Worm (Caenorhabditis elegans) whole organism, mixed stage, embryonic: ENCODE data around the gene cylc-1.
"Not testable (repeated sequence)": the region's sequence is repeated elsewhere in the genome, so short reads cannot be mapped to it uniquely, and the experiment has no call there.

Source experiments
- M03D4.4 ChIP-seq: sonication (generic microtip); optimal IDR thresholded peaks from 2 replicates; lab custom pipeline; 2017; ENCODE audit warnings: mild to moderate bottlenecking, missing genetic modification characterization, missing compliant biosample characterization
- bed-3 ChIP-seq: fragments of 200-800 bp; sonication (Bioruptor generic); optimal IDR thresholded peaks from 3 replicates; lab custom pipeline; 2018; ENCODE audit warnings: mild to moderate bottlenecking, missing genetic modification characterization, moderate library complexity, missing compliant biosample characterization
- blmp-1 ChIP-seq: fragments of 150-350 bp; optimal IDR thresholded peaks from 2 replicates; lab custom pipeline; 2014; ENCODE audit warnings: missing biosample characterization, missing genetic modification characterization
- ceh-83 ChIP-seq: fragments of 200-800 bp; sonication (Bioruptor generic); optimal IDR thresholded peaks from 2 replicates; lab custom pipeline; 2018; ENCODE audit warnings: mild to moderate bottlenecking, missing genetic modification characterization, missing compliant biosample characterization
- ces-1 ChIP-seq: fragments of 150-350 bp; optimal IDR thresholded peaks from 2 replicates; lab custom pipeline; 2014; ENCODE audit warnings: missing biosample characterization, missing genetic modification reagents, missing genetic modification characterization
- cnd-1 ChIP-seq: fragments of 200-800 bp; sonication (Bioruptor generic); optimal IDR thresholded peaks from 2 replicates; lab custom pipeline; 2018; ENCODE audit warnings: mild to moderate bottlenecking, missing genetic modification characterization, missing compliant biosample characterization
- drap-1 ChIP-seq: fragments of 200-800 bp; sonication (Bioruptor generic); optimal IDR thresholded peaks from 3 replicates; lab custom pipeline; 2018; ENCODE audit warnings: mild to moderate bottlenecking, missing genetic modification characterization, missing compliant biosample characterization
- elt-1 ChIP-seq: sonication (generic microtip); optimal IDR thresholded peaks from 2 replicates; lab custom pipeline; 2017; ENCODE audit warnings: missing genetic modification characterization, mild to moderate bottlenecking, missing compliant biosample characterization, antibody characterized with exemption, moderate library complexity, borderline replicate concordance; ENCODE audit not compliant: insufficient read depth
- elt-3 ChIP-seq: fragments of 150-350 bp; optimal IDR thresholded peaks from 2 replicates; lab custom pipeline; 2014; ENCODE audit warnings: missing biosample characterization, missing genetic modification characterization
- flh-1 ChIP-seq: fragments of 200-800 bp; sonication (Bioruptor generic); optimal IDR thresholded peaks from 2 replicates; lab custom pipeline; 2018; ENCODE audit warnings: mild to moderate bottlenecking, missing genetic modification characterization, moderate library complexity, missing compliant biosample characterization
- ham-2 ChIP-seq: fragments of 200-800 bp; sonication (Bioruptor generic); optimal IDR thresholded peaks from 2 replicates; lab custom pipeline; 2018; ENCODE audit warnings: mild to moderate bottlenecking, missing genetic modification characterization, missing compliant biosample characterization
- hlh-1 ChIP-seq: fragments of 150-350 bp; optimal IDR thresholded peaks from 2 replicates; lab custom pipeline; 2014; ENCODE audit warnings: missing biosample characterization, missing genetic modification reagents, missing genetic modification characterization
- lin-13 ChIP-seq: fragments of 150-350 bp; optimal IDR thresholded peaks from 2 replicates; lab custom pipeline; 2014; ENCODE audit warnings: missing biosample characterization, missing genetic modification characterization
- lin-32 ChIP-seq: fragments of 200-800 bp; sonication (Bioruptor generic); optimal IDR thresholded peaks from 2 replicates; lab custom pipeline; 2018; ENCODE audit warnings: mild to moderate bottlenecking, missing genetic modification characterization, missing compliant biosample characterization
- lsy-2 ChIP-seq: fragments of 150-350 bp; optimal IDR thresholded peaks from 2 replicates; lab custom pipeline; 2014; ENCODE audit warnings: missing biosample characterization, missing genetic modification characterization
- mab-5 ChIP-seq: fragments of 150-350 bp; optimal IDR thresholded peaks from 2 replicates; lab custom pipeline; 2014; ENCODE audit warnings: missing biosample characterization, missing genetic modification characterization
- mep-1 ChIP-seq: fragments of 150-350 bp; optimal IDR thresholded peaks from 2 replicates; lab custom pipeline; 2017; ENCODE audit warnings: missing biosample characterization, missing genetic modification reagents, missing genetic modification characterization, inconsistent platforms
- nhr-12 ChIP-seq: fragments of 150-350 bp; optimal IDR thresholded peaks from 2 replicates; lab custom pipeline; 2014; ENCODE audit warnings: missing biosample characterization, missing genetic modification characterization
- nhr-2 ChIP-seq: fragments of 150-350 bp; optimal IDR thresholded peaks from 2 replicates; lab custom pipeline; 2014; ENCODE audit warnings: missing biosample characterization, missing genetic modification characterization
- nhr-237 ChIP-seq: fragments of 150-350 bp; optimal IDR thresholded peaks from 2 replicates; lab custom pipeline; 2014; ENCODE audit warnings: missing biosample characterization, missing genetic modification characterization
- nhr-28 ChIP-seq: fragments of 150-350 bp; optimal IDR thresholded peaks from 2 replicates; lab custom pipeline; 2014; ENCODE audit warnings: missing biosample characterization, missing genetic modification characterization
- nhr-76 ChIP-seq: sonication (generic microtip); optimal IDR thresholded peaks from 2 replicates; lab custom pipeline; 2017; ENCODE audit warnings: missing biosample characterization, missing genetic modification characterization
- pha-4 ChIP-seq: fragments of 150-350 bp; optimal IDR thresholded peaks from 2 replicates; lab custom pipeline; 2018; ENCODE audit warnings: missing biosample characterization, missing genetic modification reagents, missing genetic modification characterization
- sem-2 ChIP-seq: fragments of 200-800 bp; sonication (Bioruptor generic); optimal IDR thresholded peaks from 2 replicates; lab custom pipeline; 2018; ENCODE audit warnings: mild to moderate bottlenecking, missing genetic modification characterization, missing compliant biosample characterization
- snpc-4 ChIP-seq: fragments of 150-350 bp; optimal IDR thresholded peaks from 2 replicates; lab custom pipeline; 2014; ENCODE audit warnings: missing biosample characterization, missing genetic modification characterization
- sptf-1 ChIP-seq: sonication (generic microtip); optimal IDR thresholded peaks from 2 replicates; lab custom pipeline; 2017; ENCODE audit warnings: mild to moderate bottlenecking, missing genetic modification characterization, moderate library complexity, missing compliant biosample characterization
- tbx-8 ChIP-seq: fragments of 200-800 bp; sonication (Bioruptor generic); optimal IDR thresholded peaks from 2 replicates; lab custom pipeline; 2018; ENCODE audit warnings: mild to moderate bottlenecking, missing genetic modification characterization, moderate library complexity, missing compliant biosample characterization
- unc-120 ChIP-seq: sonication (generic microtip); optimal IDR thresholded peaks from 2 replicates; lab custom pipeline; 2017; ENCODE audit warnings: missing genetic modification characterization, missing compliant biosample characterization; ENCODE audit not compliant: poor library complexity, severe bottlenecking
- unc-62 ChIP-seq: fragments of 150-350 bp; optimal IDR thresholded peaks from 2 replicates; lab custom pipeline; 2014; ENCODE audit warnings: missing biosample characterization, missing genetic modification reagents, missing genetic modification characterization
- zip-8 ChIP-seq: fragments of 150-350 bp; optimal IDR thresholded peaks from 2 replicates; lab custom pipeline; 2014; ENCODE audit warnings: missing biosample characterization, missing genetic modification characterization

Gene cylc-1

DNA sequence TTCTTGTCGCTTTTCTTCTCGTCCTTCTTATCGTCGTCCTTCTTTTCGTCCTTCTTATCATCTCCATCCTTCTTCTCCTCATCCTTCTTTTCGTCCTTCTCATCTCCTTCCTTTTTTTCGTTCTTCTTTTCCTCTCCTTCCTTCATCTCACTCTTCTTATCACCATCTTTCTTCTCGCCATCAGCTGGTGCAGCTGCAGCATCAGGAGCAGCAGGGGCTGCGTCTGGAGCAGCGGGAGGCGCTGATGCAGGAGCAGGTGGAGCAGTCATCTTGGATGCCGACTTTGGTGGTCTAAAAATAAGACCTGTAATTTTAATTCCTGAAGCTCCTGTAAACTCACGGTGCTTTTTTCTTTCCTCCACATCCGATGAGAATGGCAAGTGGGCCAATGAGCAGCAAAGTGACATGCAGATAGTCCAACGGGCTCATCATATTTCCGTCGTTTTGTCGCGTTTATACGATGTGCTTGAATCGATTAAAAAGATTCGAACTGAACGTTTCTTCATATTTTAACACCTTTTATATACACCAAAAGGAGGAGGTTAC is at the start of gene cylc-1:
Gene cylc-1, minus strand, starts transcription at position 496 of the 546 bp plus-strand sequence.
- not testable (repeated sequence) for TF ChIP-seq M03D4.4 (tag; lab: Kevin White, UChicago); snpc-4; hlh-1

DNA sequence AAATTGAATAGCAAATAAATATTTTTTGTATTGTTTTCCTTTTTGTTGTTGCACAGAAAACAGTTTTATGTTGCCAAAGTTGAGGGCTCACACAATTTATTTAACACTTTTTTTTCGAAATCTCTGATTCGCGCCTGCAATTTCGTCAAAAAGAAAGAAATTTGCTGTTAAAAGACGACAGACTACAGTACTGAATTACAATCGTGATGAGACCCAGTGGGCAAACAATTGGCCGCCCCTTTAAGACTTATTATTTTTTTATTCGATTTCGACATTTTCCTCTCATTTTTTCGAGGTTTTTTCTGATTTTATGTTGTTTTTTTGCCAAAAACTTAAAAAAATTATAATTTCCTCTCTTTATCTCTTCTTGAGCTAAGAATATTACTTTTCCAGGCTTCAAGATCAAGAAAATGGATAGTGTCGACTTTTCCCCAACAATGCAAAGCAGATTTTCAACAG is 48.6 kb upstream of the cylc-1 start, which contains the start of gene slfl-4:
Gene slfl-4, plus strand, starts transcription at position 409 of the 459 bp plus-strand sequence.
- TF ChIP-seq pha-4 (tag; lab: Kevin White, UChicago), result no peak
- TF ChIP-seq drap-1 (GFP tag; lab: Kevin White, UChicago), result no peak
- no peak for TF ChIP-seq cnd-1 (tag; lab: Kevin White, UChicago)
- no peak for TF ChIP-seq ceh-83 (GFP tag; lab: Kevin White, UChicago)
- no peak for TF ChIP-seq zip-8 (tag; lab: Kevin White, UChicago)
- no peak for TF ChIP-seq nhr-2
- TF ChIP-seq blmp-1, result no peak
- TF ChIP-seq mab-5 (tag; lab: Kevin White, UChicago), result no peak
- TF ChIP-seq hlh-1, result no peak
- no peak for TF ChIP-seq lin-13 (tag; lab: Kevin White, UChicago)
- TF ChIP-seq snpc-4, result no peak
- TF ChIP-seq sptf-1 (tag; lab: Kevin White, UChicago), result no peak
- no peak for TF ChIP-seq ces-1 (GFP tag; lab: Kevin White, UChicago)
- TF ChIP-seq elt-3 (tag; lab: Kevin White, UChicago), result no peak
- TF ChIP-seq nhr-28 (tag; lab: Kevin White, UChicago), result no peak
- no peak for TF ChIP-seq elt-1 (tag; lab: Kevin White, UChicago)
- no peak for TF ChIP-seq tbx-8 (GFP tag; lab: Kevin White, UChicago)

DNA sequence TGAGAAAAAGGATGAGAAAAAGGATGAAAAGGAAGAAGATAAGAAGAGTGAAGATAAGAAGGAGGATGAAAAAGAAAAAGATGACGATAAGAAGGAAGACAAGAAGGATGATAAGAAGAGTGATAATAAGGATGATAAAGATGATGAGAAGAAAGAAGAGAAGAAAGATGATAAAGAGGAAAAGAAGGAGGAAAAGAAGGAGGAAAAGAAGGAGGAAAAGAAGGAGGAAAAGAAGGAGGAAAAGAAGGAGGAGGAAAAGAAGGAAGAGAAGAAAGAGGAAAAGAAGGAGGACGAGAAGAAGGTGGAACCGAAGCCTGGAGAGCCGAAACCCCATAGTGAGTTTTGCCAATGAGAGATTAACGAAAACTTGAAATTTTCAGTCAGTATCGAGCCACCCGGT is 47.8 kb upstream of the cylc-1 start:
- no peak for TF ChIP-seq unc-120 (tag; lab: Kevin White, UChicago)
- TF ChIP-seq elt-3 (tag; lab: Kevin White, UChicago), result no peak
- no peak for TF ChIP-seq nhr-2
- no peak for TF ChIP-seq snpc-4
- no peak for TF ChIP-seq mab-5 (tag; lab: Kevin White, UChicago)
- no peak for TF ChIP-seq lin-32
- no peak for TF ChIP-seq blmp-1
- TF ChIP-seq sem-2 (GFP tag; lab: Kevin White, UChicago), result no peak
- no peak for TF ChIP-seq nhr-12 (tag; lab: Kevin White, UChicago)
- TF ChIP-seq bed-3 (GFP tag; lab: Kevin White, UChicago), result no peak
- TF ChIP-seq cnd-1 (tag; lab: Kevin White, UChicago), result no peak
- TF ChIP-seq nhr-76 (tag; lab: Kevin White, UChicago), result no peak
- TF ChIP-seq ceh-83 (GFP tag; lab: Kevin White, UChicago), result no peak
- TF ChIP-seq pha-4 (tag; lab: Kevin White, UChicago), result no peak
- no peak for TF ChIP-seq ham-2 (GFP tag; lab: Kevin White, UChicago)

DNA sequence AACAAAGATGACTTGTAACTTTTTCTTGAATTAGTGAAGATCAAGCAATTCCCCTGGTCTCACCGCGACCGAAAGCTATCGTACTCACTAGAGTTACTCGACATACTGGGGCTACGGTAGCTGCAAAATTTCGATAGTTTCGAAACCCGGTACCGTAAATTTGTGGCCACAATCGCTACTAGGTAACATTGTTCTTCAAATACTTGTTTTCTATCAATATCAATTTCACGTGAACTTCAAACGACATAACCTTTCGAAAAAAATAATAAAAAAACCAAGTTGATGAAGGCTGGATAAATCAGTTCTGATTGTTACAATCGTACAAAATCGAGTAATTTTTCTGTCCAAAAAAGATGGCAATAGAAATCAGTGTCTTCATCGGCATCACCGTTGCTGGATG is 46.9 kb upstream of the cylc-1 start, which contains the start of gene F36H12.3:
Gene F36H12.3, plus strand, starts transcription at position 301 of the 400 bp plus-strand sequence.
- TF ChIP-seq M03D4.4 (tag; lab: Kevin White, UChicago), result no peak
- TF ChIP-seq lin-13 (tag; lab: Kevin White, UChicago), result no peak
- TF ChIP-seq drap-1 (GFP tag; lab: Kevin White, UChicago), result no peak
- no peak for TF ChIP-seq tbx-8 (GFP tag; lab: Kevin White, UChicago)

DNA sequence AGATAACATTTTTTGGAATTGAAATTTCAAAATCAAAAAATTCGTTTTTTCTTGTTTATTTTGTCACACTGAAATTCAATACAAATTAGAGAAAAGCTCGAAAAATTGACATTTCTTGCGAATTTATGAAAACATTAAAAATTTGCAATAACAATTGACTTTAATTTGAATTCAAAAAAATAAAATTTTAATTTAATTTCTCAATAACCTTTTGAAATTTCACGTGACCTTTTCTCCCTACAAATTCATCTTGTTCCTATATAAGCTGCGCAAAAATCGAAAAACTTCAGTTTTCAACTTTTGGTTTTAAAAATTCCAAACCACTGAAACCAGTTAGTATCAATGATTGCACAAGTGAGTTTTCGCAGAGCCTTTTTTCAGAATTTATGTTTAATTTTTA is 43.2 kb upstream of the cylc-1 start, which contains the start of gene F36H12.4:
Gene F36H12.4, plus strand, starts transcription at position 301 of the 400 bp plus-strand sequence.
- TF ChIP-seq nhr-28 (tag; lab: Kevin White, UChicago) (no peak), pha-4 (tag; lab: Kevin White, UChicago) (no peak), blmp-1 (no peak), ces-1 (GFP tag; lab: Kevin White, UChicago) (no peak), unc-62 (GFP tag; lab: Kevin White, UChicago) (no peak), ceh-83 (GFP tag; lab: Kevin White, UChicago) (no peak), bed-3 (GFP tag; lab: Kevin White, UChicago) (no peak), lsy-2 (no peak), mep-1 (tag; lab: Kevin White, UChicago) (no peak), zip-8 (tag; lab: Kevin White, UChicago) (no peak), flh-1 (no peak), nhr-237 (tag; lab: Kevin White, UChicago) (no peak), lin-32 (no peak), elt-3 (tag; lab: Kevin White, UChicago) (no peak), nhr-76 (tag; lab: Kevin White, UChicago) (no peak)
- TF ChIP-seq, all 35 proteins: peak for 0
